Fruit fly (Drosophila melanogaster) whole organism: Measurements from ENCODE around the gene Papss.

Experiments used
- CG8478 ChIP-seq: fragments of >200 bp; optimal IDR thresholded peaks from 2 replicates; lab custom pipeline; 2018; ENCODE audit warnings: inconsistent platforms
- Dll ChIP-seq: fragments of >200 bp; optimal IDR thresholded peaks from 2 replicates; lab custom pipeline; 2017
- EcR ChIP-seq, 2 experiments: fragments of >200 bp; optimal IDR thresholded peaks; 2 replicates each; lab custom pipeline; 2017; ENCODE audit warnings: missing biosample characterization in 2 of 2, missing genetic modification characterization in 2 of 2, missing genetic modification reagents in 2 of 2
- pan ChIP-seq: fragments of >200 bp; optimal IDR thresholded peaks from 2 replicates; lab custom pipeline; 2017
- psq ChIP-seq: fragments of >200 bp; optimal IDR thresholded peaks from 2 replicates; lab custom pipeline; 2017
- usp ChIP-seq: fragments of >200 bp; optimal IDR thresholded peaks from 2 replicates; lab custom pipeline; 2017; ENCODE audit warnings: missing biosample characterization, missing genetic modification characterization, mixed read lengths

Gene Papss

DNA sequence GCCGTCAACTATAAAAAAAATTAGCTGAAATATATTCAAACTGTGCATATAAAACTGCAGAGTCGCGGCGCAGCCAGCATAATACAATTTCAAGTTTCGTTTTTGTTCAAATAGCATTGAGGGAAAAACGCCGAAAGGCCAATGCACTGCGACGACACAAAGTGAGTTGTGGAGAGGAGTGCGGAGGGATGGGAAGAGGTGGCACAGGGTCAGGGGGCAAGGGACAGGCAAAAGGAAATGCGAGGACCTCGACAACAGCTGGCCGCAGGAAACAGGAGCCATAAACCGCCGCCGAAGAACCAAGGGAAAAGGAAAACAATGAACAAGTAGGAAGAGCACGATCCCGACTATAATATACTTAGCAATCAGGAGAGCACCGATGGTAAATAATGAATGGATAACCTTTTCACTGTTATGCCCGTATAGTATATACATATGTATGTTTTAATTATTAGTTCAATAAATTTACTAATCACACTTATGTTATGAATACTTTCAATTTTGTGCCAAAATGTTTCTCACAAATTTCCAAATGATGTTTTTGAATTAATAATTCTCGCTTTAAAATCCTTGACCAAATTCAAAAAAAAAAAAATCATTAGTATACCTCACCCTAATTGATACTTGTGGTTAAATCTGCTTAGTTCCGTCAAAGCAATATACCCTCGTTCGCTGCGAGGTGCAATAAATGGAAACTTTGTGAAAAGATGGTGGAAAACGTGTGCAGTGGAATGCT is 53.6 kb downstream of the Papss start:
- TF ChIP-seq psq (no peak), Dll (lab: Kevin White, UChicago) (no peak), usp (GFP tag; lab: Kevin White, UChicago) (no peak), CG8478 (lab: Kevin White, UChicago) (no peak), EcR (GFP tag; optimal IDR thresholded peaks at IDR 0.05; lab: Kevin White, UChicago) (no peak), pan (peak; percentile 56)

DNA sequence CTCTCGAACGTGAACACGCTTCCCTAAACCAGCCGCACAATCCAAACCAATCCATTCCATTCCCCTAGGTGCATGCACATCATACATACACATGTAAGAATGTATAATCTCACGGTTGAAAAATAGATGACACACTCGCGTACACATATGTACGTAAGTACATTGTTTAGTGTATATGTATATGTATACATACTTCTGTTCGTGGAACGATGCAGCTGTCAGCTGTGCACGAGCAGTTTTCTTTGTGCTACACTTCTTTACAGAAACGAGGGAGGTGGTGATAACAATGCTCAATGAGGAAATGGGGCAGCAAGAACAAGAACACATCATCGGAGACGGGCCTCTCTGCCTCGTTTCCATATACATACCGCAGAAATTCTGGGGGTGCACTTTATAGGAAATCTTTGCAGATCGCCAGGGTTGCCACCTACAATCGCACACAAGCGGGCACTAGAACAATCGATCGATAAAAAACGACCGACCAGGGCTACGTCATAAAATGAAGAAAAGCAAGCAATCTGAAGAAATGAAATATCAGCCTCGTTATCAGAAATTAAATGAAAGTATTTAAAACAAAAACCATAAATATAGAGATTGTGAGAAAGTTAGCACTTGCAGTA is 54.3 kb downstream of the Papss start:
- TF ChIP-seq CG8478 (lab: Kevin White, UChicago) = no peak
- TF ChIP-seq usp (GFP tag; lab: Kevin White, UChicago) = no peak
- no peak for TF ChIP-seq psq
- no peak for TF ChIP-seq pan
- no peak for TF ChIP-seq Dll (lab: Kevin White, UChicago)
- TF ChIP-seq EcR (GFP tag; optimal IDR thresholded peaks at IDR 0.05; lab: Kevin White, UChicago) = no peak

DNA sequence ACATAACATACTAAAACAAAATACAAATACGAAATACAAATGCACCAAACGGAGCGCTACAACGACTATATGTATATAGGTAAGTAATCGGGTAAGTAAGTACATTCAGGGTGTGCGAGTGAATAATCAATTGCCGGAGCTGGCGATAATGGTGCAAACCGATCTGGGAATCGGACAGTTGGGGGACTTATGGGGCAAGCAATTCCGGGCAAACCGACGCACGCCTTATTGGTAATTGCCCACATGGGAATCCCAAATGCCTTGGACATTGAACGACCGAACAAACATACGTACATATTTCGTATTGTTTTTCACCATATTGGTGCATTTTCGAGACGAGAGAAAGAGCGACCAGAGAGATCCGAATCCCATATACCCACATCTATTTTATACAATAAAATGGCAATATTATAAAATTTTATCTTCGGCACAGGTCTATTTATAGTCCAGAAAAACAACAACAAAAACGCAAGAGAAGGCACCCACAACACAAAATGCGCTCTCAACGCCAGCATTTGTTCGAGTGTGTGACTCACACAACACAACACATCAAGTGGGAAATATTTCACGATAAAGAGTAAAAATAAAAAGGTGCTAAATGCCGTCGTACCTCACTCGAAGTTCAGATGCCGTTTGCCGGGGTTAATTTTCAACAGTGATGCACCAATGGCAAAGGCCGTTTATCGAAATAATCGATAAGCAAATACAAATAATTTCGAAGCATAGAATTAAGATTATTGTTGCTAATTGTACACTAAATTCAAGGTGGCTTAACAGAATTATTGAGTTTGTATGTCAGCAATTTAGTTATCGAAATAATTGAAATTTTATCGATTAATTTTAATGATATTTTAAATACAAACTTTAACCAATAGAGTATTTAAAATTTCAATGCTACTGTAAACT is 55.3 kb downstream of the Papss start:
- TF ChIP-seq psq (no peak), Dll (lab: Kevin White, UChicago) (no peak), EcR (GFP tag; optimal IDR thresholded peaks at IDR 0.05; lab: Kevin White, UChicago) (no peak), usp (GFP tag; lab: Kevin White, UChicago) (no peak), pan (no peak), CG8478 (lab: Kevin White, UChicago) (no peak)

DNA sequence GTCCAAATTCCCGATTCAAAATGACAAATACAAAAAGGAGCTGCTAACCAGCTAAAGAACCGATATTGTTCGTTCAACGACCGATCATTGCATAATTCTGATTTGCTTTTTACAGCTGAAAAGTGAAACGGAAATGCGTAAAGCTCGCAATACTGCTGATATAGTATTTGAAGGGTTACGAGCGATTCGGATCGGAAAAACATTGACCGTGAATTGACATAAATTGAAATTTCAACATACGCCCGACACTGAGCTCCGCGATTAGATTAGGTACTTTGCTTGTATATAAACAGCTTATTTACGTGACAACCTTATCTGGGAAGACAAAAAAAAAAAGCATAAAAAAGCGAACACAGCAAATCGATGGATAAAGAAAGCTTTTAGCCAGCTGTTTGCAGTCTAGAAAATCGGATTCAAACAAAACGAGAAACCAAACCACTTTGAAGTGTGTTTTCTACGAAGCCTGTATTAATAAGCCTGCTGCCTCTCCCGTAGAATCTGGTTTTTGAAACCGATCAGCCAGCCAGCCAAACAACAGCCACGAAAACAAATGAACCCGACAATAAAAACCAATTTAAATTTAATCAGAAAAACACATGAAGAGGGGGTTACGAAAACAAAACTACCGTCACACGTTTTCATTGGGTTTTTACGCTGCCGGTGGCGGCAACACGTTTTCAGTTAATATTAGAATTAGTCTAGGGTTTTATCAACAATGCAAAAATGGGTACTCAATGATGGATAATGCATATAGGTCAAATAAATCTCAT is 56.6 kb downstream of the Papss start:
- TF ChIP-seq psq (no peak), pan (no peak), usp (GFP tag; lab: Kevin White, UChicago) (no peak), CG8478 (lab: Kevin White, UChicago) (no peak), Dll (lab: Kevin White, UChicago) (no peak), EcR (GFP tag; optimal IDR thresholded peaks at IDR 0.05; lab: Kevin White, UChicago) (no peak)

DNA sequence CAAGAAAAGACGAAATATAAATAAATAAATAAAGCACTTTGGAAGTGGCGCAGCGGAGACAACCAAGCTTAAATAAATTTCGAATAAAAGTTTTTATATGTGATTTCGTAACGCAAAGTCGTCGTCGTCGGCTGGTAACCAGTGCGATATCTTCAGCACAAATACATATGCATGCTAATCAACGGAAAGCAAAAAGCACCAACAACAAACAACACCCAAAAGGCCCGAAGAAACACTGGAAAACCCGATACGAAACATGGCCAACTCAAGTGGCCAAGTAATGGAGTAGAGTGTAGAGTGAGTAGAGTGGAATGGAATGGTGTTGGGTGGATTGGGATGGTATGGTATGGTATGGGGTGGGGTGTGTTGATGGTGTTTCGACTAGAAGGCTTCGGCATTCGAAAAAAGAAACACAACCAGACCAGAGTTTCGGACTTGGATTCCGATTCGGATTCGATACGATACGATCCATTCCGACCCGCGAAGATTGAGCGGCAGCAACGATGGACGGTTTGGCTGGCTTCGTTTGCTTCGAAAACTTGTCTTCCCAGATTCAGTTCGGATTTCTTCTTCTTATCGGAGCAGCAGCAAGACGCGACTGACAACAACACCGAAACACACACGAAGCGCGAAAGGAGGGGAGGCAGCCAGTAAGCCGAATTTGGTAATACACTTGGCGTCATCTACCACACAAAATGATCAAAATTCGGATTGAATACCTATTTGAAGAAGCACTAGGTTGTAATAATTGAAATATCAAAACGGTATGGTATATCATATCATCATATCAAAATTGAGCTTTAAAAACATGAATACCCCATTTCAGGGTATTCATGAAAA is 57.7 kb downstream of the Papss start:
- TF ChIP-seq psq = no peak
- TF ChIP-seq CG8478 (lab: Kevin White, UChicago) = no peak
- TF ChIP-seq Dll (lab: Kevin White, UChicago) = no peak
- TF ChIP-seq EcR (GFP tag; optimal IDR thresholded peaks at IDR 0.05; lab: Kevin White, UChicago) = no peak
- TF ChIP-seq pan = no peak
- TF ChIP-seq usp (GFP tag; lab: Kevin White, UChicago) = no peak

DNA sequence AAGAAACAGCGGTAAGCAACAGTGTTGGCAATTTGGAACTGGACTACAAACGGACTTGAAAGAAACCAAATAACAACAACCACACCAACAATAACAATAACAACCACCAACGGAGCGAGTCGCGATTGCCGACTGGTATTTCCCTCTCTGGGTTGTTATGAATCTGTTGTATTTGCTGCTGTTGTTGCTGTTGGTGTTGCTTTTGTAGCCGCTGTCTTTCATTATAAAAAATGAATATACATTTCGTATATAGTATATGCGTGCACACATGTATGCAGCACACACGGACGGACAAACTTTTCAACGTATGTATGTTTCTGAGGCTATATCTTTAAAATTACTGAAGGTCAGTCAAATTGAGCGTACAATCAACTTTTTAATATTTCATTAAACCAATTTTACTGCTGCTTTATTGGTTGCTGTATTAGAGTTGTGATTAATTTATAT is 58.3 kb downstream of the Papss start:
- no peak for TF ChIP-seq psq
- TF ChIP-seq pan = no peak
- TF ChIP-seq usp (GFP tag; lab: Kevin White, UChicago) = no peak
- TF ChIP-seq CG8478 (lab: Kevin White, UChicago) = no peak

DNA sequence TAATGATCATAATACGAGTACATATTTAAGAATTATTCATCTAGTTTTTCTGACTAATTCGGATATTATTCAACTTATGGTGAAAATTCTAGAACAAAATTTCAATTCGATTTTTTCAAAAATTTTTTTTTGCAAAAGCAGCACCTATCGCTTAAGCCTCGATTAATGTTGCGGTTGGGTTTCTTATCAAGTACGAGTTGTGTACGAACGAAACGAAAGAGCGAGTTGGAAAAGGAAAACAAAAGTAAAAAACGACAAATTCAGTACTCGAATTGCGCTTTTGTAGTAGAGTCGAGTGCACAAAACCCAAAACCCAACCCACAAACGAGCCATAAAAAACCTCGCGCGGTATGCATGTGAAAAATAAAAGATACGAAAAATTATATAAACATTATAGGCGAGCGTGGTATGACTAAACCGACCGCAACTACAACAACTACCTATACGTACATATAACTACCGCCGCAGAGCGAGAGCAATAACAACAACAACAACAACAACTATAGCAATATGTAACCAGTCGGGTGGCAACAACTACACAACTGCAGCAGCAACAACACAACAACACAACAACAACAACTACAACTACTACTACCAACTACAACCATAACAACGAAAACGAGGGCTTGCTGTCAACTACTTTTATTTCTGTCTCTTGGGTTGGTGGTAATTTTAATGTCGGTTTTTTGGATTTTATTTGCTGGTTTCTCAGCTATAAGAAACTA is 59.5 kb downstream of the Papss start:
- no peak for TF ChIP-seq Dll (lab: Kevin White, UChicago)

DNA sequence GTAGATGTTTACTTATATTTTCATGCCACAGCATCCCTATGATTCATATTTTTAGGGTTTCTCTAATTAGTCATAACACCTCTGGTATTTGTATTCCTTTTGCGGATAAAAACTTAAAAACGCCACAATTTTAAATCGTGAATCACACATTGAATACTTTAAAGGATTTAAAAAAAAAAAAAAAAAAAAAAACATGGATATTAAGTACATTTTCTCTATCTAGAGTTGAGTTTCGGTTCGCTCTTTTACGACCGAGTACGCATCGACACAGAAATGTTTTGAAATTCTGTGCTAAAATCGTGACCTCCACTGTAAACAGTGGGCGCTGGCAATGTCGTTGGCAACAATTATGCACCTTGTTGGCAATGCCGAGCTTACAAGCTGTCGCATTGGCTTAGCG is 60.3 kb downstream of the Papss start:
- TF ChIP-seq CG8478 (lab: Kevin White, UChicago) = no peak
- TF ChIP-seq Dll (lab: Kevin White, UChicago) = no peak
- TF ChIP-seq psq = no peak
- TF ChIP-seq usp (GFP tag; lab: Kevin White, UChicago) = no peak
- TF ChIP-seq EcR (GFP tag; optimal IDR thresholded peaks at IDR 0.05; lab: Kevin White, UChicago) = no peak
- no peak for TF ChIP-seq pan

DNA sequence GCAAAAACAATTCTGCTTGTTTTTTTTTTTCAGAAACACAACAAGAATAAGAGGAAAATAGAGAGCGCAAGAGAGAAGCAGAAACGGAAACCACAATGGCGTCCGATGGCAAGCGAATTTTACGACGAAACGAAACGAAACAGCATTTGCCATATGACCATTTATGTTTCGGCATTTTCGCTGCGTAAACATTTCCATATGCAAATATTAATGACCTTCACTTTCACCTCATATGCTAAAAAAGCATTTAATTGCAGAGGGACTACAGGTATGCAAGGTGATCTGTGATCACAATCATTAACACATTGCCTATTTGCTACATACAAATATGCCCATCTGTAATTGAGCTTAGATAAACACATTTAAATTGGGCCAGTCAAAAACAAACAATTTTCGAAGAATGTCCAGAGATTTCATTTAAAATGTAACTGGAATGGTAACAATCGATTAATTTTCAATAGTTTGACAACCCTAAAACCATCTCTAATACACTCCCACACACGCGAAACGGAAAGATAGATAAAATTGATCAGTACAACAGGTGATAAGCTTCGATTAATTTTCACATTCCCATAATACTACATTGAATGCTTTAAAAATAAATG is 61.2 kb downstream of the Papss start:
- TF ChIP-seq CG8478 (lab: Kevin White, UChicago) = no peak
- no peak for TF ChIP-seq Dll (lab: Kevin White, UChicago)
- TF ChIP-seq usp (GFP tag; lab: Kevin White, UChicago) = no peak
- TF ChIP-seq psq = no peak
- TF ChIP-seq pan = no peak
- TF ChIP-seq EcR (GFP tag; optimal IDR thresholded peaks at IDR 0.05; lab: Kevin White, UChicago) = no peak
